Fruit fly (Drosophila melanogaster) whole organism, embryonic: ENCODE results near the gene eas.

Experiments
- CG10209 ChIP-seq: fragments of 200-800 bp; sonication (Bioruptor generic); optimal IDR thresholded peaks from 3 replicates; lab custom pipeline; 2017; ENCODE audit warnings: missing biosample characterization, mild to moderate bottlenecking, missing genetic modification characterization, missing genetic modification reagents
- CG10267 ChIP-seq: fragments of 200-800 bp; sonication (Bioruptor generic); optimal IDR thresholded peaks from 2 replicates; lab custom pipeline; 2018; ENCODE audit warnings: missing biosample characterization, mild to moderate bottlenecking, missing genetic modification characterization, moderate library complexity
- CG14014 ChIP-seq: fragments of 200-800 bp; sonication (Bioruptor generic); IDR thresholded peaks from 2 replicates; pipeline ENCODE4 v1.3.6; 2022; ENCODE audit warnings: missing biosample characterization, missing genetic modification characterization
- CG1603 ChIP-seq: fragments of 200-800 bp; sonication (Bioruptor generic); optimal IDR thresholded peaks from 2 replicates; lab custom pipeline; 2019; ENCODE audit warnings: missing biosample characterization, mild to moderate bottlenecking, missing genetic modification characterization, moderate library complexity
- CG17802 ChIP-seq: fragments of 200-800 bp; sonication (Bioruptor generic); optimal IDR thresholded peaks from 2 replicates; lab custom pipeline; 2018; ENCODE audit warnings: missing biosample characterization, mild to moderate bottlenecking, missing genetic modification characterization, moderate library complexity
- CG1792 ChIP-seq: fragments of 200-800 bp; sonication (Bioruptor generic); optimal IDR thresholded peaks from 2 replicates; lab custom pipeline; 2016; ENCODE audit warnings: missing biosample characterization, missing genetic modification characterization
- CG18599 ChIP-seq: fragments of 200-800 bp; sonication (Bioruptor generic); optimal IDR thresholded peaks from 3 replicates; lab custom pipeline; 2017; ENCODE audit warnings: missing biosample characterization, missing genetic modification characterization, mild to moderate bottlenecking, moderate library complexity, missing genetic modification reagents
- CG30020 ChIP-seq: fragments of 200-800 bp; optimal IDR thresholded peaks from 2 replicates; lab custom pipeline; 2019; ENCODE audit warnings: missing biosample characterization, mild to moderate bottlenecking, missing genetic modification characterization, moderate library complexity
- CG31441 ChIP-seq: fragments of 200-800 bp; sonication (Bioruptor generic); IDR thresholded peaks from 2 replicates; pipeline ENCODE4 v1.3.6; 2022; ENCODE audit warnings: missing biosample characterization, missing genetic modification characterization
- CG3995 ChIP-seq: fragments of 200-800 bp; sonication (Bioruptor generic); optimal IDR thresholded peaks from 3 replicates; lab custom pipeline; 2016; ENCODE audit warnings: missing biosample characterization, missing genetic modification characterization
- CG4282 ChIP-seq: fragments of 200-800 bp; sonication (Bioruptor generic); optimal IDR thresholded peaks from 2 replicates; lab custom pipeline; 2016; ENCODE audit warnings: missing biosample characterization, missing genetic modification characterization
- CG4360 ChIP-seq: fragments of 200-800 bp; sonication (Bioruptor generic); IDR thresholded peaks from 2 replicates; pipeline ENCODE4 v1.3.6; 2022; ENCODE audit warnings: missing biosample characterization, missing genetic modification characterization
- CG4854 ChIP-seq: fragments of 200-800 bp; sonication (Bioruptor generic); optimal IDR thresholded peaks from 2 replicates; lab custom pipeline; 2016; ENCODE audit warnings: missing biosample characterization, missing genetic modification characterization, inconsistent platforms
- CG7786 ChIP-seq: fragments of 200-800 bp; sonication (Bioruptor generic); optimal IDR thresholded peaks from 2 replicates; lab custom pipeline; 2016; ENCODE audit warnings: missing biosample characterization, missing genetic modification characterization
- CG8290 ChIP-seq, 3 experiments: fragments of 200-800 bp; sonication (Bioruptor generic); optimal IDR thresholded peaks; 2 replicates each; lab custom pipeline; 2016 to 2019; ENCODE audit warnings: missing biosample characterization in 3 of 3, missing genetic modification characterization in 3 of 3, mild to moderate bottlenecking in 2 of 3, moderate library complexity in 1 of 3
- CG8478 ChIP-seq: fragments of >200 bp; optimal IDR thresholded peaks from 2 replicates; lab custom pipeline; 2018
- CG8924 ChIP-seq: fragments of 200-800 bp; optimal IDR thresholded peaks from 3 replicates; lab custom pipeline; 2019; ENCODE audit warnings: missing biosample characterization, mild to moderate bottlenecking, missing genetic modification characterization, moderate library complexity
- CG9609 ChIP-seq: fragments of 200-800 bp; sonication (Bioruptor generic); optimal IDR thresholded peaks from 3 replicates; lab custom pipeline; 2016; ENCODE audit warnings: missing biosample characterization, missing genetic modification characterization
- CkIIα-i1 ChIP-seq: fragments of 200-800 bp; sonication (Bioruptor generic); IDR thresholded peaks from 2 replicates; pipeline ENCODE4 v1.3.6; 2022; ENCODE audit warnings: missing biosample characterization, missing genetic modification characterization
- Dad ChIP-seq: fragments of 200-800 bp; sonication (Bioruptor generic); optimal IDR thresholded peaks from 3 replicates; lab custom pipeline; 2016; ENCODE audit warnings: missing biosample characterization, missing genetic modification characterization
- Dbx ChIP-seq: fragments of 200-800 bp; sonication (Bioruptor generic); IDR thresholded peaks from 3 replicates; pipeline ENCODE4 v1.3.6; 2022; ENCODE audit warnings: missing biosample characterization, missing genetic modification characterization
- Dfd ChIP-seq, 2 experiments: fragments of >200 bp; optimal IDR thresholded peaks; 2 replicates each; lab custom pipeline; 2017; ENCODE audit warnings: missing biosample characterization in 2 of 2, missing genetic modification characterization in 2 of 2
- Dip3 ChIP-seq: fragments of 200-800 bp; sonication (Bioruptor generic); optimal IDR thresholded peaks from 3 replicates; lab custom pipeline; 2016; ENCODE audit warnings: missing biosample characterization, missing genetic modification characterization
- Eip74EF ChIP-seq, 2 experiments: fragments of 200-800 bp in 1 of 2; fragments of >200 bp in 1 of 2; sonication (Bioruptor generic) in 1 of 2; optimal IDR thresholded peaks; 2 replicates each; lab custom pipeline; 2017 to 2019; ENCODE audit warnings: missing biosample characterization in 2 of 2, missing genetic modification characterization in 2 of 2, mild to moderate bottlenecking in 1 of 2, moderate library complexity in 1 of 2
- Fer3 ChIP-seq: fragments of 200-800 bp; sonication (Bioruptor generic); optimal IDR thresholded peaks from 2 replicates; lab custom pipeline; 2018; ENCODE audit warnings: missing biosample characterization, mild to moderate bottlenecking, missing genetic modification characterization, moderate library complexity
- Gsc ChIP-seq: fragments of 200-800 bp; sonication (Bioruptor generic); IDR thresholded peaks from 2 replicates; pipeline ENCODE4 v1.3.6; 2022; ENCODE audit warnings: missing biosample characterization, missing genetic modification characterization
- HLH54F ChIP-seq: fragments of 200-800 bp; sonication (Bioruptor generic); optimal IDR thresholded peaks from 3 replicates; lab custom pipeline; 2016; ENCODE audit warnings: missing biosample characterization, missing genetic modification characterization
- Hand ChIP-seq: fragments of 200-800 bp; sonication (Bioruptor generic); optimal IDR thresholded peaks from 2 replicates; lab custom pipeline; 2017; ENCODE audit warnings: mild to moderate bottlenecking, missing biosample characterization, missing genetic modification reagents, missing genetic modification characterization
- Mad ChIP-seq: fragments of 200-800 bp; sonication (Bioruptor generic); optimal IDR thresholded peaks from 2 replicates; lab custom pipeline; 2016; ENCODE audit warnings: missing biosample characterization, missing genetic modification characterization
- Poxn ChIP-seq: fragments of 200-800 bp; sonication (Bioruptor generic); IDR thresholded peaks from 2 replicates; pipeline ENCODE4 v1.3.6; 2022; ENCODE audit warnings: missing biosample characterization, missing genetic modification characterization
- Sox100B ChIP-seq: fragments of 200-800 bp; sonication (Bioruptor generic); optimal IDR thresholded peaks from 3 replicates; lab custom pipeline; 2018; ENCODE audit warnings: missing biosample characterization, mild to moderate bottlenecking, missing genetic modification characterization
- Sox102F ChIP-seq: fragments of 200-800 bp; sonication (Bioruptor generic); optimal IDR thresholded peaks from 2 replicates; lab custom pipeline; 2018; ENCODE audit warnings: missing biosample characterization, mild to moderate bottlenecking, missing genetic modification characterization, moderate library complexity
- Tbp ChIP-seq: fragments of >200 bp; optimal IDR thresholded peaks from 2 replicates; lab custom pipeline; 2018; ENCODE audit warnings: missing biosample characterization, missing genetic modification characterization
- Trl ChIP-seq, 3 experiments: fragments of >200 bp in 2 of 3; fragments of 200-800 bp in 1 of 3; sonication (Bioruptor generic) in 1 of 3; optimal IDR thresholded peaks; 2 replicates in 1 of 3; 3 replicates in 2 of 3; lab custom pipeline; 2016 to 2017; ENCODE audit warnings: missing biosample characterization in 1 of 3, missing genetic modification characterization in 1 of 3
- Xbp1 ChIP-seq: fragments of 200-800 bp; sonication (Bioruptor generic); optimal IDR thresholded peaks from 3 replicates; lab custom pipeline; 2016; ENCODE audit warnings: missing biosample characterization, mild to moderate bottlenecking, missing genetic modification characterization
- bbx ChIP-seq: fragments of 200-800 bp; sonication (Bioruptor generic); IDR thresholded peaks from 2 replicates; pipeline ENCODE4 v1.3.6; 2022; ENCODE audit warnings: missing biosample characterization, missing genetic modification characterization; ENCODE audit not compliant: partially characterized antibody
- cwo ChIP-seq: fragments of 200-800 bp; sonication (Bioruptor generic); optimal IDR thresholded peaks from 3 replicates; lab custom pipeline; 2017; ENCODE audit warnings: missing biosample characterization, missing genetic modification characterization, mild to moderate bottlenecking, moderate library complexity, missing genetic modification reagents
- gcm2 ChIP-seq: fragments of 200-800 bp; sonication (Bioruptor generic); optimal IDR thresholded peaks from 2 replicates; lab custom pipeline; 2016; ENCODE audit warnings: missing biosample characterization, missing genetic modification characterization
- her ChIP-seq: fragments of 200-800 bp; sonication (Bioruptor generic); optimal IDR thresholded peaks from 2 replicates; lab custom pipeline; 2016; ENCODE audit warnings: missing biosample characterization, missing genetic modification characterization
- ken ChIP-seq: fragments of 200-800 bp; sonication (Bioruptor generic); IDR thresholded peaks from 3 replicates; pipeline ENCODE4 v1.3.6; 2022; ENCODE audit warnings: missing biosample characterization, missing genetic modification characterization
- nau ChIP-seq: fragments of 200-800 bp; sonication (Bioruptor generic); optimal IDR thresholded peaks from 3 replicates; lab custom pipeline; 2017; ENCODE audit warnings: missing biosample characterization, mild to moderate bottlenecking, missing genetic modification characterization, missing genetic modification reagents
- nerfin-2 ChIP-seq: fragments of 200-800 bp; sonication (Bioruptor generic); IDR thresholded peaks from 2 replicates; pipeline ENCODE4 v1.3.6; 2022; ENCODE audit warnings: missing biosample characterization, missing genetic modification characterization; ENCODE audit not compliant: partially characterized antibody
- p53 ChIP-seq: fragments of 200-800 bp; sonication (Bioruptor generic); optimal IDR thresholded peaks from 2 replicates; lab custom pipeline; 2016; ENCODE audit warnings: missing biosample characterization, missing genetic modification characterization
- repo ChIP-seq: fragments of 200-800 bp; sonication (Bioruptor generic); optimal IDR thresholded peaks from 2 replicates; lab custom pipeline; 2016; ENCODE audit warnings: missing biosample characterization, missing genetic modification characterization
- run ChIP-seq: fragments of 200-800 bp; sonication (Bioruptor generic); optimal IDR thresholded peaks from 3 replicates; lab custom pipeline; 2018; ENCODE audit warnings: missing biosample characterization, mild to moderate bottlenecking, missing genetic modification characterization
- tio ChIP-seq: fragments of 200-800 bp; sonication (Bioruptor generic); optimal IDR thresholded peaks from 2 replicates; lab custom pipeline; 2017; ENCODE audit warnings: missing biosample characterization, missing genetic modification characterization, inconsistent platforms
- ttk ChIP-seq: fragments of 200-800 bp; sonication (Bioruptor generic); IDR thresholded peaks from 2 replicates; pipeline ENCODE4 v2.1.2; 2022; ENCODE audit warnings: missing biosample characterization, missing genetic modification characterization
- tup ChIP-seq: fragments of 200-800 bp; sonication (Bioruptor generic); optimal IDR thresholded peaks from 2 replicates; lab custom pipeline; 2016; ENCODE audit warnings: missing biosample characterization, mild to moderate bottlenecking, missing genetic modification characterization, moderate library complexity
- unpg ChIP-seq: fragments of 200-800 bp; sonication (Bioruptor generic); optimal IDR thresholded peaks from 3 replicates; lab custom pipeline; 2018; ENCODE audit warnings: missing biosample characterization, mild to moderate bottlenecking, missing genetic modification characterization, moderate library complexity
- usp ChIP-seq: fragments of >200 bp; optimal IDR thresholded peaks from 2 replicates; lab custom pipeline; 2017; ENCODE audit warnings: missing biosample characterization, missing genetic modification characterization
- wdn ChIP-seq: fragments of 200-800 bp; sonication (Bioruptor generic); IDR thresholded peaks from 2 replicates; pipeline ENCODE4 v1.3.6; 2022; ENCODE audit warnings: missing biosample characterization, missing genetic modification characterization

The eas gene

DNA sequence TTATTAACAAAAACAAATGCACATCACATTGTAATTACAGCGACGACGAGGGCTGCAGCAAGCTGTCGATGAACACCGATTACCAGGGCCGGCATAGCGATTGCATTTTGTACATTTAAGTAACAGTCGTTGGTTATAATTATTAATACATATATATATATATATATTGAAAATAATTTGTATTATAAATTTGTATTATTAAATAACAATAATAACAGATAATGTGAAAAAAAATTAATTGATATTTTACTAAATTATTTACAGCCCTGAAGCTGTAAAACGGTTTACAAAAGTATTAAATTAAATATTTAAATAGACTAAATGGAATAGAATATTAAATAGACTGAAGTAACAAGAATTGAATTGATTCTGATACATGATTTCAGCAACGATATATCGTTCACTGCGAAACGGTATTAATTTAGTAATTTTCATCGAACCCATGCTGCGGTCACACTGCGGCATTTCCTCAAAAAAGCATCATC lies 2.2 kb upstream of the eas start, which contains the start of the genes kat80 and Prosalpha4 (continued):
- TF ChIP-seq CG31441 (GFP tag; lab: Robert Waterston, UW) (peak; percentile 64), HLH54F (GFP tag; lab: Kevin White, UChicago) (no peak), her (GFP tag; lab: Kevin White, UChicago) (no peak), CG8478 (lab: Kevin White, UChicago) (no peak), CG8924 (tag; lab: Kevin White, UChicago) (peak; percentile 73), CG1603 (tag; lab: Kevin White, UChicago) (peak; percentile 5), Hand (GFP tag; lab: Kevin White, UChicago) (no peak), Sox100B (no peak), p53 (GFP tag; lab: Kevin White, UChicago) (no peak), Dbx (GFP tag; lab: Robert Waterston, UW) (no peak), Fer3 (peak; percentile 18), Dfd (GFP tag; optimal IDR thresholded peaks at IDR 0.05; lab: Kevin White, UChicago) (no peak), CG7786 (no peak), CG10267 (tag; lab: Kevin White, UChicago) (peak; percentile 48), unpg (GFP tag; lab: Kevin White, UChicago) (peak; percentile 32), CG8290 (GFP tag; optimal IDR thresholded peaks at IDR 0.05; lab: Kevin White, UChicago) (peak; percentile 75), CG8290 (tag; optimal IDR thresholded peaks at IDR 0.05; lab: Kevin White, UChicago) (no peak), CG4282 (GFP tag; lab: Kevin White, UChicago) (no peak), bbx (GFP tag; lab: Robert Waterston, UW) (peak; percentile 58; the same call in 1 of the 2 replicates), Xbp1 (GFP tag; lab: Kevin White, UChicago) (peak; percentile 31), Mad (GFP tag; lab: Kevin White, UChicago) (no peak), CG1792 (GFP tag; lab: Kevin White, UChicago) (no peak), gcm2 (GFP tag; lab: Kevin White, UChicago) (no peak), repo (GFP tag; lab: Kevin White, UChicago) (no peak), cwo (GFP tag; lab: Kevin White, UChicago) (no peak), nau (GFP tag; lab: Kevin White, UChicago) (no peak), Sox102F (GFP tag; lab: Kevin White, UChicago) (no peak), tio (GFP tag; lab: Kevin White, UChicago) (no peak), Tbp (no peak), CG3995 (GFP tag; lab: Kevin White, UChicago) (peak; percentile 96), ttk (GFP tag; lab: Robert Waterston, UW) (no peak), usp (GFP tag; lab: Kevin White, UChicago) (no peak), CG10209 (GFP tag; lab: Kevin White, UChicago) (peak; percentile 5), run (no peak), Trl (optimal IDR thresholded peaks at IDR 0.05; lab: Kevin White, UChicago) (no peak), Trl (GFP tag; optimal IDR thresholded peaks at IDR 0.05; lab: Kevin White, UChicago) (no peak), Eip74EF (GFP tag; optimal IDR thresholded peaks at IDR 0.05; lab: Kevin White, UChicago) (no peak), Gsc (GFP tag; lab: Robert Waterston, UW) (no peak), Poxn (GFP tag; lab: Robert Waterston, UW) (no peak), ken (GFP tag; lab: Robert Waterston, UW) (no peak), CG17802 (tag; lab: Kevin White, UChicago) (no peak), CG18599 (GFP tag; lab: Kevin White, UChicago) (peak; percentile 56), Dad (GFP tag; lab: Kevin White, UChicago) (no peak), CkIIα-i1 (GFP tag; lab: Robert Waterston, UW) (no peak), tup (GFP tag; lab: Kevin White, UChicago) (no peak), CG14014 (no peak), CG30020 (tag; lab: Kevin White, UChicago) (peak; percentile 78), nerfin-2 (GFP tag; lab: Robert Waterston, UW) (no peak), wdn (GFP tag; lab: Robert Waterston, UW) (no peak), CG4854 (GFP tag; lab: Kevin White, UChicago) (no peak), Dip3 (GFP tag; lab: Kevin White, UChicago) (no peak), CG9609 (no peak), CG4360 (GFP tag; lab: Robert Waterston, UW) (no peak)
